Worm (Caenorhabditis elegans): ENCODE data around the gene itm-2.

ce11 chrX:5407271-5407670 is 37.7 kb upstream of the itm-2 start:
- TF ChIP-seq lin-13 (tag; optimal IDR thresholded peaks at IDR 0.05) (no peak), ztf-11 (tag; optimal IDR thresholded peaks at IDR 0.05) (no peak), unc-39 (tag; optimal IDR thresholded peaks at IDR 0.05) (no peak)
